Worm (Caenorhabditis elegans) whole organism, L2 larva: Measurements from ENCODE around the gene Y55F3BL.4.

ENCODE experiments used
- C34F6.9 ChIP-seq: fragments of 150-350 bp; optimal IDR thresholded peaks from 2 replicates; lab custom pipeline; 2014; ENCODE audit warnings: missing biosample characterization, missing genetic modification characterization
- F13H6.1 ChIP-seq: sonication (generic microtip); optimal IDR thresholded peaks from 2 replicates; lab custom pipeline; 2016; ENCODE audit warnings: missing genetic modification characterization, missing compliant biosample characterization
- R02D3.7 ChIP-seq: fragments of 150-350 bp; optimal IDR thresholded peaks from 2 replicates; lab custom pipeline; 2014; ENCODE audit warnings: missing biosample characterization, missing genetic modification characterization
- Y55F3AM.14 ChIP-seq: fragments of 200-800 bp; sonication (Bioruptor generic); optimal IDR thresholded peaks from 2 replicates; lab custom pipeline; 2018; ENCODE audit warnings: mild to moderate bottlenecking, missing genetic modification characterization, missing compliant biosample characterization
- ZK546.5 ChIP-seq: sonication (generic microtip); optimal IDR thresholded peaks from 2 replicates; lab custom pipeline; 2017; ENCODE audit warnings: missing biosample characterization, missing genetic modification characterization
- alr-1 ChIP-seq: fragments of 150-350 bp; optimal IDR thresholded peaks from 2 replicates; lab custom pipeline; 2014; ENCODE audit warnings: missing biosample characterization, missing genetic modification characterization
- aly-2 ChIP-seq: fragments of 150-350 bp; optimal IDR thresholded peaks from 2 replicates; lab custom pipeline; 2014; ENCODE audit warnings: missing biosample characterization, missing genetic modification characterization
- ama-1 ChIP-seq: fragments of 150-350 bp; optimal IDR thresholded peaks from 2 replicates; lab custom pipeline; 2018; ENCODE audit warnings: inconsistent platforms
- blmp-1 ChIP-seq: sonication (generic microtip); optimal IDR thresholded peaks from 2 replicates; lab custom pipeline; 2017; ENCODE audit warnings: missing genetic modification characterization, mild to moderate bottlenecking, missing compliant biosample characterization, antibody characterized with exemption, moderate library complexity; ENCODE audit not compliant: insufficient read depth
- ceh-16 ChIP-seq: fragments of 150-350 bp; optimal IDR thresholded peaks from 2 replicates; lab custom pipeline; 2014; ENCODE audit warnings: missing biosample characterization, missing genetic modification characterization
- ceh-82 ChIP-seq: fragments of 150-350 bp; optimal IDR thresholded peaks from 2 replicates; lab custom pipeline; 2014; ENCODE audit warnings: missing biosample characterization, missing genetic modification characterization
- crh-2 ChIP-seq: sonication (generic microtip); optimal IDR thresholded peaks from 2 replicates; lab custom pipeline; 2017; ENCODE audit warnings: missing biosample characterization, missing genetic modification characterization
- dmd-4 ChIP-seq: sonication (generic microtip); optimal IDR thresholded peaks from 2 replicates; lab custom pipeline; 2017; ENCODE audit warnings: missing biosample characterization, missing genetic modification characterization
- egl-27 ChIP-seq: sonication (generic microtip); optimal IDR thresholded peaks from 3 replicates; lab custom pipeline; 2017; ENCODE audit warnings: missing biosample characterization, missing genetic modification reagents, missing genetic modification characterization
- elt-1 ChIP-seq: fragments of 150-350 bp; optimal IDR thresholded peaks from 2 replicates; lab custom pipeline; 2014; ENCODE audit warnings: missing biosample characterization, missing genetic modification characterization
- elt-3 ChIP-seq: sonication (generic microtip); optimal IDR thresholded peaks from 2 replicates; lab custom pipeline; 2017; ENCODE audit warnings: missing biosample characterization, missing genetic modification characterization
- fos-1 ChIP-seq: fragments of 150-350 bp; optimal IDR thresholded peaks from 2 replicates; lab custom pipeline; 2014; ENCODE audit warnings: missing biosample characterization, missing genetic modification characterization
- gmeb-1 ChIP-seq: fragments of 150-350 bp; optimal IDR thresholded peaks from 2 replicates; lab custom pipeline; 2014; ENCODE audit warnings: missing biosample characterization, missing genetic modification characterization
- lin-11 ChIP-seq: fragments of 150-350 bp; sonication (generic microtip); optimal IDR thresholded peaks from 2 replicates; lab custom pipeline; 2014; ENCODE audit warnings: missing biosample characterization, missing genetic modification characterization, inconsistent platforms, mixed read lengths
- lin-13 ChIP-seq: fragments of 150-350 bp; optimal IDR thresholded peaks from 2 replicates; lab custom pipeline; 2014; ENCODE audit warnings: missing biosample characterization, missing genetic modification reagents, missing genetic modification characterization
- lin-39 ChIP-seq: fragments of 150-350 bp; optimal IDR thresholded peaks from 2 replicates; lab custom pipeline; 2014; ENCODE audit warnings: missing biosample characterization, missing genetic modification reagents, missing genetic modification characterization
- lsy-2 ChIP-seq, 2 experiments: fragments of 150-350 bp in 1 of 2; sonication (generic microtip) in 1 of 2; optimal IDR thresholded peaks; 2 replicates each; lab custom pipeline; 2014 to 2017; ENCODE audit warnings: missing biosample characterization in 2 of 2, missing genetic modification characterization in 2 of 2
- mab-5 ChIP-seq: fragments of 150-350 bp; optimal IDR thresholded peaks from 2 replicates; lab custom pipeline; 2014; ENCODE audit warnings: missing biosample characterization, missing genetic modification characterization
- mbf-1 ChIP-seq: sonication (generic microtip); optimal IDR thresholded peaks from 2 replicates; lab custom pipeline; 2017; ENCODE audit warnings: missing biosample characterization, missing genetic modification characterization
- mdl-1 ChIP-seq, 2 experiments: fragments of 150-350 bp in 1 of 2; sonication (generic microtip) in 1 of 2; optimal IDR thresholded peaks; 2 replicates each; lab custom pipeline; 2017; ENCODE audit warnings: missing biosample characterization in 2 of 2, missing genetic modification characterization in 2 of 2
- nhr-10 ChIP-seq: sonication (generic microtip); optimal IDR thresholded peaks from 2 replicates; lab custom pipeline; 2017; ENCODE audit warnings: missing biosample characterization, missing genetic modification characterization
- nhr-11 ChIP-seq: fragments of 150-350 bp; optimal IDR thresholded peaks from 2 replicates; lab custom pipeline; 2014; ENCODE audit warnings: missing biosample characterization, missing genetic modification characterization
- nhr-12 ChIP-seq: fragments of 150-350 bp; optimal IDR thresholded peaks from 2 replicates; lab custom pipeline; 2014; ENCODE audit warnings: missing biosample characterization, missing genetic modification characterization
- nhr-129 ChIP-seq: fragments of 150-350 bp; optimal IDR thresholded peaks from 2 replicates; lab custom pipeline; 2014; ENCODE audit warnings: missing biosample characterization, missing genetic modification characterization
- nhr-21 ChIP-seq: fragments of 150-350 bp; optimal IDR thresholded peaks from 2 replicates; lab custom pipeline; 2014; ENCODE audit warnings: missing biosample characterization, missing genetic modification characterization
- nhr-23 ChIP-seq: fragments of 150-350 bp; optimal IDR thresholded peaks from 2 replicates; lab custom pipeline; 2014; ENCODE audit warnings: missing biosample characterization, missing genetic modification reagents, missing genetic modification characterization
- nhr-237 ChIP-seq: fragments of 150-350 bp; optimal IDR thresholded peaks from 2 replicates; lab custom pipeline; 2014; ENCODE audit warnings: missing biosample characterization, missing genetic modification characterization
- nhr-25 ChIP-seq: fragments of 150-350 bp; sonication (generic microtip); optimal IDR thresholded peaks from 3 replicates; lab custom pipeline; 2014; ENCODE audit warnings: missing biosample characterization, missing genetic modification characterization
- nhr-6 ChIP-seq: fragments of 150-350 bp; optimal IDR thresholded peaks from 2 replicates; lab custom pipeline; 2014; ENCODE audit warnings: missing biosample characterization, missing genetic modification characterization
- nhr-77 ChIP-seq: fragments of 150-350 bp; optimal IDR thresholded peaks from 2 replicates; lab custom pipeline; 2014; ENCODE audit warnings: missing biosample characterization, missing genetic modification characterization
- peb-1 ChIP-seq: fragments of 150-350 bp; optimal IDR thresholded peaks from 2 replicates; lab custom pipeline; 2014; ENCODE audit warnings: missing biosample characterization, missing genetic modification characterization
- sem-4 ChIP-seq: fragments of 150-350 bp; optimal IDR thresholded peaks from 2 replicates; lab custom pipeline; 2014; ENCODE audit warnings: missing biosample characterization, missing genetic modification reagents, missing genetic modification characterization
- skn-1 ChIP-seq: sonication (generic microtip); optimal IDR thresholded peaks from 2 replicates; lab custom pipeline; 2017; ENCODE audit warnings: missing biosample characterization, missing genetic modification characterization
- sma-3 ChIP-seq: sonication (generic microtip); optimal IDR thresholded peaks from 2 replicates; lab custom pipeline; 2016; ENCODE audit warnings: missing genetic modification reagents, missing genetic modification characterization, missing compliant biosample characterization
- sma-9 ChIP-seq, 2 experiments: fragments of 150-350 bp in 1 of 2; sonication (generic microtip) in 1 of 2; optimal IDR thresholded peaks; 2 replicates each; lab custom pipeline; 2014 to 2016; ENCODE audit warnings: missing genetic modification characterization in 2 of 2, mild to moderate bottlenecking in 1 of 2, missing biosample characterization in 1 of 2, missing compliant biosample characterization in 1 of 2, missing genetic modification reagents in 1 of 2, moderate library complexity in 1 of 2
- snpc-4 ChIP-seq: fragments of 150-350 bp; optimal IDR thresholded peaks from 2 replicates; lab custom pipeline; 2014; ENCODE audit warnings: missing biosample characterization, missing genetic modification characterization
- unc-39 ChIP-seq: fragments of 150-350 bp; optimal IDR thresholded peaks from 2 replicates; lab custom pipeline; 2014; ENCODE audit warnings: missing biosample characterization, missing genetic modification characterization
- unc-55 ChIP-seq: fragments of 150-350 bp; sonication (generic microtip); optimal IDR thresholded peaks from 3 replicates; lab custom pipeline; 2014; ENCODE audit warnings: missing biosample characterization, missing genetic modification reagents, missing genetic modification characterization
- unc-62 ChIP-seq: fragments of 150-350 bp; optimal IDR thresholded peaks from 2 replicates; lab custom pipeline; 2014; ENCODE audit warnings: missing biosample characterization, missing genetic modification reagents, missing genetic modification characterization
- zag-1 ChIP-seq: fragments of 150-350 bp; optimal IDR thresholded peaks from 2 replicates; lab custom pipeline; 2014; ENCODE audit warnings: missing biosample characterization, missing genetic modification characterization
- ztf-1 ChIP-seq: fragments of 200-800 bp; sonication (Bioruptor generic); conservative IDR thresholded peaks from 2 replicates; pipeline ENCODE4 v1.3.6; 2022; ENCODE audit warnings: missing genetic modification characterization, missing compliant biosample characterization
- ztf-11 ChIP-seq: sonication (generic microtip); optimal IDR thresholded peaks from 2 replicates; lab custom pipeline; 2017; ENCODE audit warnings: missing biosample characterization, missing genetic modification characterization
- ztf-4 ChIP-seq: fragments of 150-350 bp; optimal IDR thresholded peaks from 2 replicates; lab custom pipeline; 2014; ENCODE audit warnings: missing biosample characterization, missing genetic modification characterization

Y55F3BL.4 gene

ce11 chrIV:795383-795872 lies 9.5 kb upstream of the Y55F3BL.4 start, which contains the start of gene skr-18:
skr-18 (minus strand) TSS chrIV:795433.
- no peak for TF ChIP-seq blmp-1
- TF ChIP-seq ztf-1 (GFP tag; lab: Robert Waterston, UW) = no peak

- peak; percentile 94 for TF ChIP-seq sma-3 (GFP tag; lab: Kevin White, UChicago)
- TF ChIP-seq gmeb-1 = peak; percentile 78
- peak; percentile 56 for TF ChIP-seq crh-2 (tag; lab: Kevin White, UChicago)
- TF ChIP-seq ztf-1 (GFP tag; lab: Robert Waterston, UW) = no peak
- peak; percentile 1 for TF ChIP-seq ztf-4 (tag; lab: Kevin White, UChicago)
- TF ChIP-seq nhr-10 (tag; lab: Kevin White, UChicago) = peak; percentile 37
- TF ChIP-seq nhr-237 (tag; lab: Kevin White, UChicago) = no peak
- TF ChIP-seq mbf-1 (tag; lab: Kevin White, UChicago) = no peak
- peak; percentile 48 to 88 for TF ChIP-seq lsy-2 (tag; optimal IDR thresholded peaks at IDR 0.05; lab: Kevin White, UChicago)
- no peak for TF ChIP-seq nhr-77
- TF ChIP-seq nhr-12 (tag; lab: Kevin White, UChicago) = no peak
- peak; percentile 39 for TF ChIP-seq nhr-129 (tag; lab: Kevin White, UChicago)
- peak; percentile 26 for TF ChIP-seq snpc-4 (tag; lab: Kevin White, UChicago)
- no peak for TF ChIP-seq elt-1 (tag; lab: Kevin White, UChicago)
- TF ChIP-seq nhr-11 (tag; lab: Kevin White, UChicago) = no peak
- TF ChIP-seq F13H6.1 (tag; lab: Kevin White, UChicago) = peak; percentile 68
- TF ChIP-seq elt-3 (tag; lab: Kevin White, UChicago) = no peak
- TF ChIP-seq ceh-16 = peak; percentile 25
- peak; percentile 13 for TF ChIP-seq nhr-21 (tag; lab: Kevin White, UChicago)
- no peak for TF ChIP-seq ama-1 (lab: Kevin White, UChicago)
- peak; percentile 26 for TF ChIP-seq skn-1
- no peak for TF ChIP-seq sem-4 (tag; lab: Kevin White, UChicago)
- TF ChIP-seq dmd-4 = no peak
- no peak for TF ChIP-seq mab-5 (tag; lab: Kevin White, UChicago)
- peak; percentile 43 for TF ChIP-seq nhr-6 (tag; lab: Kevin White, UChicago)
- TF ChIP-seq ztf-11 (tag; lab: Kevin White, UChicago) = no peak
- no peak for TF ChIP-seq ceh-82 (tag; lab: Kevin White, UChicago)
- no peak for TF ChIP-seq unc-62 (GFP tag; lab: Kevin White, UChicago)
- no peak for TF ChIP-seq unc-39
- no peak for TF ChIP-seq nhr-23
- peak; percentile 87 for TF ChIP-seq unc-55
- TF ChIP-seq peb-1 = no peak
- TF ChIP-seq sma-9 (GFP tag; optimal IDR thresholded peaks at IDR 0.05; lab: Kevin White, UChicago) = no peak
- no peak for TF ChIP-seq sma-9 (tag; optimal IDR thresholded peaks at IDR 0.05; lab: Kevin White, UChicago)
- no peak for TF ChIP-seq alr-1 (tag; lab: Kevin White, UChicago)
- no peak for TF ChIP-seq lin-11
- peak; percentile 44 for TF ChIP-seq fos-1 (tag; lab: Kevin White, UChicago)
- no peak for TF ChIP-seq zag-1 (tag; lab: Kevin White, UChicago)
- peak; percentile 50 for TF ChIP-seq Y55F3AM.14 (GFP tag; lab: Kevin White, UChicago)
- no peak for TF ChIP-seq blmp-1
- TF ChIP-seq R02D3.7 (tag; lab: Kevin White, UChicago) = no peak
- peak; percentile 80 for TF ChIP-seq lin-13 (GFP tag; lab: Kevin White, UChicago)
- peak; percentile 91 for TF ChIP-seq C34F6.9 (tag; lab: Kevin White, UChicago)
- no peak for TF ChIP-seq aly-2 (tag; lab: Kevin White, UChicago)
- peak; percentile 66 for TF ChIP-seq nhr-25
- TF ChIP-seq egl-27 = peak; percentile 32
- no peak for TF ChIP-seq lin-39 (tag; lab: Kevin White, UChicago)
- TF ChIP-seq ZK546.5 (tag; lab: Kevin White, UChicago) = no peak
- no peak for TF ChIP-seq mdl-1 (tag; optimal IDR thresholded peaks at IDR 0.05; lab: Kevin White, UChicago)
These were observed 8.3 kb upstream of the Y55F3BL.4 start, which contains the start of the genes F56B3.11 and ech-5 for ce11 chrIV:796521-797073. F56B3.11 (minus strand) TSS chrIV:796571. ech-5 (plus strand) TSS chrIV:797023.
